Fruit fly (Drosophila melanogaster) whole organism, embryonic: Measurements from ENCODE around the gene GatB.
A peak's percentile ranks its signal among the peaks of the same experiment; 100 is the strongest.

Experiments
- CG12219 ChIP-seq: fragments of 200-800 bp; sonication (Bioruptor generic); optimal IDR thresholded peaks from 3 replicates; lab custom pipeline; 2018; ENCODE audit warnings: missing biosample characterization, mild to moderate bottlenecking, missing genetic modification characterization
- CG12942 ChIP-seq: fragments of 200-800 bp; sonication (Bioruptor generic); optimal IDR thresholded peaks from 3 replicates; lab custom pipeline; 2016; ENCODE audit warnings: missing biosample characterization, missing genetic modification characterization
- CG13123 ChIP-seq: fragments of 200-800 bp; sonication (Bioruptor generic); optimal IDR thresholded peaks from 2 replicates; lab custom pipeline; 2016; ENCODE audit warnings: missing biosample characterization, missing genetic modification characterization
- CG13287 ChIP-seq: fragments of 200-800 bp; sonication (Bioruptor generic); IDR thresholded peaks from 2 replicates; pipeline ENCODE4 v1.3.6; 2022; ENCODE audit warnings: missing biosample characterization, missing genetic modification characterization; ENCODE audit not compliant: partially characterized antibody
- CG13624 ChIP-seq: fragments of 200-800 bp; sonication (Bioruptor generic); optimal IDR thresholded peaks from 2 replicates; lab custom pipeline; 2016; ENCODE audit warnings: missing biosample characterization, missing genetic modification characterization
- CG14014 ChIP-seq: fragments of 200-800 bp; sonication (Bioruptor generic); IDR thresholded peaks from 2 replicates; pipeline ENCODE4 v1.3.6; 2022; ENCODE audit warnings: missing biosample characterization, missing genetic modification characterization
- CG17829 ChIP-seq: fragments of 200-800 bp; optimal IDR thresholded peaks from 2 replicates; lab custom pipeline; 2019; ENCODE audit warnings: missing biosample characterization, mild to moderate bottlenecking, missing genetic modification characterization, moderate library complexity
- CG18011 ChIP-seq: fragments of 200-800 bp; sonication (Bioruptor generic); optimal IDR thresholded peaks from 2 replicates; lab custom pipeline; 2017; ENCODE audit warnings: missing biosample characterization, missing genetic modification characterization, mild to moderate bottlenecking, moderate library complexity, missing genotype
- CG2120 ChIP-seq: fragments of 200-800 bp; sonication (Bioruptor generic); optimal IDR thresholded peaks from 3 replicates; lab custom pipeline; 2016; ENCODE audit warnings: missing biosample characterization, missing genetic modification characterization
- CG2875 ChIP-seq: fragments of 200-800 bp; sonication (Bioruptor generic); optimal IDR thresholded peaks from 2 replicates; lab custom pipeline; 2017; ENCODE audit warnings: missing biosample characterization, mild to moderate bottlenecking, missing genetic modification characterization, missing genetic modification reagents
- CG3281 ChIP-seq: fragments of 200-800 bp; sonication (Bioruptor generic); optimal IDR thresholded peaks from 3 replicates; lab custom pipeline; 2017; ENCODE audit warnings: missing biosample characterization, mild to moderate bottlenecking, missing genetic modification characterization
- CG6791 ChIP-seq: fragments of 200-800 bp; sonication (Bioruptor generic); IDR thresholded peaks from 3 replicates; pipeline ENCODE4 v1.3.6; 2022; ENCODE audit warnings: missing biosample characterization, missing genetic modification characterization; ENCODE audit not compliant: partially characterized antibody
- CG6854 ChIP-seq: fragments of 200-800 bp; sonication (Bioruptor generic); optimal IDR thresholded peaks from 3 replicates; lab custom pipeline; 2017; ENCODE audit warnings: missing biosample characterization, mild to moderate bottlenecking, missing genetic modification characterization
- CG8290 ChIP-seq, 3 experiments: fragments of 200-800 bp; sonication (Bioruptor generic); optimal IDR thresholded peaks; 2 replicates each; lab custom pipeline; 2016 to 2019; ENCODE audit warnings: missing biosample characterization in 3 of 3, missing genetic modification characterization in 3 of 3, mild to moderate bottlenecking in 2 of 3, moderate library complexity in 1 of 3
- CG9932 ChIP-seq: fragments of 200-800 bp; sonication (Bioruptor generic); IDR thresholded peaks from 2 replicates; pipeline ENCODE4 v1.3.6; 2022; ENCODE audit warnings: missing biosample characterization, missing genetic modification characterization
- Doc2 ChIP-seq: fragments of 200-800 bp; sonication (Bioruptor generic); IDR thresholded peaks from 2 replicates; pipeline ENCODE4 v1.3.6; 2022; ENCODE audit warnings: missing biosample characterization, missing genetic modification characterization
- Hand ChIP-seq: fragments of 200-800 bp; sonication (Bioruptor generic); optimal IDR thresholded peaks from 2 replicates; lab custom pipeline; 2017; ENCODE audit warnings: mild to moderate bottlenecking, missing biosample characterization, missing genetic modification reagents, missing genetic modification characterization
- Hr51 ChIP-seq, 2 experiments: fragments of 200-800 bp; sonication (Bioruptor generic); optimal IDR thresholded peaks; 2 replicates in 1 of 2; 3 replicates in 1 of 2; lab custom pipeline; 2016 to 2018; ENCODE audit warnings: missing biosample characterization in 2 of 2, missing genetic modification characterization in 2 of 2, mild to moderate bottlenecking in 1 of 2, moderate library complexity in 1 of 2
- NC2α ChIP-seq: fragments of 200-800 bp; sonication (Bioruptor generic); optimal IDR thresholded peaks from 2 replicates; lab custom pipeline; 2016; ENCODE audit warnings: missing biosample characterization, missing genetic modification characterization
- NK7.1 ChIP-seq: fragments of 200-800 bp; sonication (Bioruptor generic); optimal IDR thresholded peaks from 3 replicates; lab custom pipeline; 2016; ENCODE audit warnings: missing biosample characterization, missing genetic modification characterization
- Nf-YA ChIP-seq: fragments of 200-800 bp; sonication (Bioruptor generic); IDR thresholded peaks from 2 replicates; pipeline ENCODE4 v1.3.6; 2022; ENCODE audit warnings: missing biosample characterization, missing genetic modification characterization
- Opbp ChIP-seq: fragments of 200-800 bp; sonication (Bioruptor generic); IDR thresholded peaks from 3 replicates; pipeline ENCODE4 v1.3.6; 2022; ENCODE audit warnings: missing biosample characterization, missing genetic modification characterization; ENCODE audit not compliant: partially characterized antibody
- Optix ChIP-seq: fragments of 200-800 bp; sonication (Bioruptor generic); IDR thresholded peaks from 3 replicates; pipeline ENCODE4 v1.3.6; 2022; ENCODE audit warnings: missing biosample characterization, missing genetic modification characterization
- Sox102F ChIP-seq: fragments of 200-800 bp; sonication (Bioruptor generic); optimal IDR thresholded peaks from 2 replicates; lab custom pipeline; 2018; ENCODE audit warnings: missing biosample characterization, mild to moderate bottlenecking, missing genetic modification characterization, moderate library complexity
- Sry-β ChIP-seq: fragments of 200-800 bp; sonication (Bioruptor generic); optimal IDR thresholded peaks from 2 replicates; lab custom pipeline; 2018; ENCODE audit warnings: missing biosample characterization, mild to moderate bottlenecking, missing genetic modification characterization, moderate library complexity
- Tbp ChIP-seq: fragments of >200 bp; optimal IDR thresholded peaks from 2 replicates; lab custom pipeline; 2018; ENCODE audit warnings: missing biosample characterization, missing genetic modification characterization
- Vsx1 ChIP-seq: fragments of 200-800 bp; sonication (Bioruptor generic); optimal IDR thresholded peaks from 2 replicates; lab custom pipeline; 2017; ENCODE audit warnings: missing biosample characterization, mild to moderate bottlenecking, missing genetic modification characterization, missing genetic modification reagents
- amos ChIP-seq: fragments of 200-800 bp; sonication (Bioruptor generic); IDR thresholded peaks from 2 replicates; pipeline ENCODE4 v1.3.6; 2022; ENCODE audit warnings: missing biosample characterization, missing genetic modification characterization; ENCODE audit not compliant: partially characterized antibody
- ara ChIP-seq: fragments of 200-800 bp; sonication (Bioruptor generic); IDR thresholded peaks from 2 replicates; pipeline ENCODE4 v1.3.6; 2022; ENCODE audit warnings: missing biosample characterization, missing genetic modification characterization
- caup ChIP-seq: fragments of 200-800 bp; sonication (Bioruptor generic); optimal IDR thresholded peaks from 3 replicates; lab custom pipeline; 2017; ENCODE audit warnings: missing biosample characterization, mild to moderate bottlenecking, missing genetic modification characterization, moderate library complexity; ENCODE audit not compliant: severe bottlenecking
- chm ChIP-seq: fragments of 200-800 bp; sonication (Bioruptor generic); IDR thresholded peaks from 2 replicates; pipeline ENCODE4 v1.3.6; 2022; ENCODE audit warnings: missing biosample characterization, missing genetic modification characterization
- crol ChIP-seq: fragments of 200-800 bp; sonication (Bioruptor generic); IDR thresholded peaks from 2 replicates; pipeline ENCODE4 v1.3.6; 2022; ENCODE audit warnings: missing biosample characterization, missing genetic modification characterization
- danr ChIP-seq: fragments of 200-800 bp; sonication (Bioruptor generic); IDR thresholded peaks from 2 replicates; pipeline ENCODE4 v1.3.6; 2022; ENCODE audit warnings: missing biosample characterization, missing genetic modification characterization
- emc ChIP-seq: fragments of 200-800 bp; sonication (Bioruptor generic); optimal IDR thresholded peaks from 2 replicates; lab custom pipeline; 2016; ENCODE audit warnings: missing biosample characterization, missing genetic modification characterization
- esg ChIP-seq: fragments of 200-800 bp; sonication (Bioruptor generic); conservative IDR thresholded peaks from 2 replicates; pipeline ENCODE4 v1.3.6; 2022; ENCODE audit warnings: missing biosample characterization, missing genetic modification characterization
- eve ChIP-seq, 2 experiments: fragments of >200 bp; optimal IDR thresholded peaks; 2 replicates each; lab custom pipeline; 2017; ENCODE audit warnings: missing biosample characterization in 2 of 2, missing genetic modification characterization in 2 of 2
- fd3F ChIP-seq: fragments of 200-800 bp; sonication (Bioruptor generic); optimal IDR thresholded peaks from 2 replicates; lab custom pipeline; 2018; ENCODE audit warnings: missing biosample characterization, mild to moderate bottlenecking, missing genetic modification characterization, moderate library complexity
- gfzf ChIP-seq: fragments of 200-800 bp; sonication (Bioruptor generic); optimal IDR thresholded peaks from 2 replicates; lab custom pipeline; 2016; ENCODE audit warnings: missing biosample characterization, mild to moderate bottlenecking, missing genetic modification characterization, moderate library complexity
- gsb ChIP-seq: fragments of 200-800 bp; sonication (Bioruptor generic); IDR thresholded peaks from 2 replicates; pipeline ENCODE4 v1.3.6; 2022; ENCODE audit warnings: missing biosample characterization, missing genetic modification characterization
- klu ChIP-seq: fragments of 200-800 bp; sonication (Bioruptor generic); IDR thresholded peaks from 2 replicates; pipeline ENCODE4 v1.3.6; 2022; ENCODE audit warnings: missing biosample characterization, missing genetic modification characterization
- mirr ChIP-seq: fragments of 200-800 bp; sonication (Bioruptor generic); optimal IDR thresholded peaks from 3 replicates; lab custom pipeline; 2018; ENCODE audit warnings: missing biosample characterization, mild to moderate bottlenecking, missing genetic modification characterization
- onecut ChIP-seq: fragments of 200-800 bp; sonication (Bioruptor generic); IDR thresholded peaks from 2 replicates; pipeline ENCODE4 v1.3.6; 2022; ENCODE audit warnings: missing biosample characterization, missing genetic modification characterization
- pan ChIP-seq, 4 experiments: fragments of >200 bp in 3 of 4; fragments of 200-800 bp in 1 of 4; sonication (Bioruptor generic) in 1 of 4; optimal IDR thresholded peaks in 3 of 4; IDR thresholded peaks in 1 of 4; 2 replicates each; pipeline versions ENCODE4 v1.3.6 to Lab custom; 2017 to 2022; ENCODE audit warnings: missing biosample characterization in 2 of 4, missing genetic modification characterization in 2 of 4, mixed read lengths in 1 of 4
- pfk ChIP-seq: fragments of 200-800 bp; sonication (Bioruptor generic); optimal IDR thresholded peaks from 2 replicates; lab custom pipeline; 2018; ENCODE audit warnings: missing biosample characterization, mild to moderate bottlenecking, missing genetic modification characterization, moderate library complexity
- sens ChIP-seq: fragments of 200-800 bp; sonication (Bioruptor generic); peaks from one replicate; lab custom pipeline; 2016; ENCODE audit warnings: missing biosample characterization, missing genetic modification characterization
- tll ChIP-seq, 2 experiments: fragments of 200-800 bp in 1 of 2; fragments of >200 bp in 1 of 2; sonication (Bioruptor generic) in 1 of 2; optimal IDR thresholded peaks; 2 replicates each; lab custom pipeline; 2017 to 2019; ENCODE audit warnings: missing biosample characterization in 2 of 2, missing genetic modification characterization in 2 of 2, mild to moderate bottlenecking in 1 of 2, moderate library complexity in 1 of 2
- tup ChIP-seq: fragments of 200-800 bp; sonication (Bioruptor generic); optimal IDR thresholded peaks from 2 replicates; lab custom pipeline; 2016; ENCODE audit warnings: missing biosample characterization, mild to moderate bottlenecking, missing genetic modification characterization, moderate library complexity
- tx ChIP-seq: fragments of 200-800 bp; sonication (Bioruptor generic); optimal IDR thresholded peaks from 2 replicates; lab custom pipeline; 2016; ENCODE audit warnings: missing biosample characterization, missing genetic modification characterization
- zfh1 ChIP-seq: fragments of 200-800 bp; sonication (Bioruptor generic); IDR thresholded peaks from 3 replicates; pipeline ENCODE4 v1.3.6; 2022; ENCODE audit warnings: missing biosample characterization, missing genetic modification characterization

Gene GatB

dm6 chr3R:24163556-24164022 is 33.5 kb upstream of the GatB start, which contains the start of gene Apc2 (continued):
- TF ChIP-seq CG17829 (tag; lab: Kevin White, UChicago) (peak; percentile 70), onecut (0 out of 2 replicates have a peak, but pooled peaks have one; percentile 24), Tbp (GFP tag; lab: Kevin White, UChicago) (no peak), gsb (no peak), eve (GFP tag; optimal IDR thresholded peaks at IDR 0.05; lab: Kevin White, UChicago) (no peak), CG13123 (no peak), chm (GFP tag; lab: Robert Waterston, UW) (peak; percentile 21; the same call in 1 of the 2 replicates), tx (GFP tag; lab: Kevin White, UChicago) (no peak), pan (optimal IDR thresholded peaks at IDR 0.05; lab: Kevin White, UChicago) (no peak), pan (GFP tag; optimal IDR thresholded peaks at IDR 0.05 in 1 of 2, IDR thresholded peaks at IDR 0.05 in 1 of 2) (peak in 1 of 2 experiments; percentile 70), tll (GFP tag; optimal IDR thresholded peaks at IDR 0.05; lab: Kevin White, UChicago) (no peak), emc (GFP tag; lab: Kevin White, UChicago) (no peak), caup (GFP tag; lab: Kevin White, UChicago) (peak; percentile 43), CG12219 (GFP tag; lab: Kevin White, UChicago) (peak; percentile 5), CG2120 (GFP tag; lab: Kevin White, UChicago) (peak; percentile 66), sens (GFP tag; lab: Kevin White, UChicago) (peak; percentile 91), zfh1 (GFP tag; lab: Robert Waterston, UW) (peak; percentile 63; the same call in 2 of the 3 replicates), Optix (GFP tag; lab: Robert Waterston, UW) (no peak), CG14014 (GFP tag; lab: Robert Waterston, UW) (peak; percentile 61), ara (peak; percentile 55; the same call in 1 of the 2 replicates), CG18011 (peak; percentile 0), Doc2 (no peak), klu (peak; percentile 54), tup (peak; percentile 30), CG3281 (GFP tag; lab: Kevin White, UChicago) (peak; percentile 55), esg (GFP tag; lab: Robert Waterston, UW) (peak; percentile 72), NK7.1 (GFP tag; lab: Kevin White, UChicago) (no peak), CG8290 (GFP tag; optimal IDR thresholded peaks at IDR 0.05; lab: Kevin White, UChicago) (peak; percentile 85), CG8290 (tag; optimal IDR thresholded peaks at IDR 0.05; lab: Kevin White, UChicago) (peak in 1 of 2 experiments; percentile 78), CG2875 (GFP tag; lab: Kevin White, UChicago) (no peak), CG13287 (GFP tag; lab: Robert Waterston, UW) (peak; percentile 75), Sox102F (GFP tag; lab: Kevin White, UChicago) (peak; percentile 68), Vsx1 (no peak), amos (GFP tag; lab: Robert Waterston, UW) (peak; percentile 52), NC2α (GFP tag; lab: Kevin White, UChicago) (no peak), CG12942 (GFP tag; lab: Kevin White, UChicago) (peak; percentile 51), gfzf (no peak), CG6854 (GFP tag; lab: Kevin White, UChicago) (no peak), pfk (GFP tag; lab: Kevin White, UChicago) (no peak), Hr51 (GFP tag; optimal IDR thresholded peaks at IDR 0.05; lab: Kevin White, UChicago) (peak; percentile 3 to 65), Hand (no peak), danr (no peak), CG9932 (GFP tag; lab: Robert Waterston, UW) (peak; percentile 75), mirr (no peak), CG13624 (GFP tag; lab: Kevin White, UChicago) (no peak), Nf-YA (GFP tag; lab: Robert Waterston, UW) (no peak), fd3F (peak; percentile 53), CG6791 (no peak), crol (GFP tag; lab: Robert Waterston, UW) (no peak), Sry-β (GFP tag; lab: Kevin White, UChicago) (peak; percentile 94), Opbp (GFP tag; lab: Robert Waterston, UW) (no peak)
